Worm (Caenorhabditis elegans) whole organism, young adult: ENCODE data around the gene Y73F4A.1.

ENCODE experiments used
- F10E7.11 ChIP-seq: sonication (generic microtip); optimal IDR thresholded peaks from 2 replicates; lab custom pipeline; 2017; ENCODE audit warnings: mild to moderate bottlenecking, missing genetic modification characterization, moderate library complexity, missing compliant biosample characterization
- F49E8.2 ChIP-seq: sonication (generic microtip); optimal IDR thresholded peaks from 3 replicates; lab custom pipeline; 2017; ENCODE audit warnings: missing genetic modification characterization, mild to moderate bottlenecking, missing compliant biosample characterization, antibody characterized with exemption, moderate library complexity; ENCODE audit not compliant: insufficient read depth
- ama-1 ChIP-seq, 3 experiments: fragments of 150-350 bp in 1 of 3; sonication (generic microtip) in 2 of 3; optimal IDR thresholded peaks; 2 replicates each; lab custom pipeline; 2014 to 2018; ENCODE audit warnings: missing biosample characterization in 2 of 3, missing genetic modification characterization in 2 of 3, missing genetic modification reagents in 2 of 3
- dpff-1 ChIP-seq: sonication (generic microtip); optimal IDR thresholded peaks from 2 replicates; lab custom pipeline; 2017; ENCODE audit warnings: mild to moderate bottlenecking, missing genetic modification characterization, missing compliant biosample characterization
- ekl-4 ChIP-seq: fragments of 200-800 bp; sonication (Bioruptor generic); IDR thresholded peaks from 2 replicates; pipeline ENCODE4 v1.3.6; 2022; ENCODE audit warnings: missing genetic modification reagents, missing genetic modification characterization, missing compliant biosample characterization
- hmg-1.2 ChIP-seq: fragments of 200-800 bp; sonication (Bioruptor generic); IDR thresholded peaks from 2 replicates; pipeline ENCODE4 v1.3.6; 2022; ENCODE audit warnings: missing genetic modification reagents, missing genetic modification characterization, missing compliant biosample characterization
- hrde-1 ChIP-seq: sonication (generic microtip); optimal IDR thresholded peaks from 2 replicates; lab custom pipeline; 2016; ENCODE audit warnings: missing genetic modification characterization, mild to moderate bottlenecking, missing compliant biosample characterization, moderate library complexity, missing genotype, missing genetic modification reagents, borderline replicate concordance
- lin-40 ChIP-seq: sonication (generic microtip); optimal IDR thresholded peaks from 2 replicates; lab custom pipeline; 2016; ENCODE audit warnings: missing genetic modification characterization, mild to moderate bottlenecking, missing compliant biosample characterization, missing genotype, missing genetic modification reagents
- mcd-1 ChIP-seq: fragments of 200-800 bp; sonication (Bioruptor generic); IDR thresholded peaks from 2 replicates; pipeline ENCODE4 v1.3.6; 2022; ENCODE audit warnings: missing genetic modification reagents, missing genetic modification characterization, missing compliant biosample characterization
- mes-4 ChIP-seq: sonication (generic microtip); optimal IDR thresholded peaks from 2 replicates; lab custom pipeline; 2016; ENCODE audit warnings: missing genotype, missing genetic modification characterization, missing compliant biosample characterization
- nhr-90 ChIP-seq: sonication (generic microtip); optimal IDR thresholded peaks from 2 replicates; lab custom pipeline; 2016; ENCODE audit warnings: missing genotype, mild to moderate bottlenecking, missing genetic modification characterization, missing compliant biosample characterization
- snpc-4 ChIP-seq, 5 experiments: fragments of 150-350 bp in 1 of 5; sonication (generic microtip) in 4 of 5; optimal IDR thresholded peaks; 2 replicates each; lab custom pipeline; 2014 to 2018; ENCODE audit warnings: missing genetic modification characterization in 5 of 5, missing biosample characterization in 3 of 5, antibody characterized with exemption in 2 of 5, mild to moderate bottlenecking in 2 of 5, missing compliant biosample characterization in 2 of 5, missing genotype in 2 of 5, moderate library complexity in 2 of 5, missing genetic modification reagents in 1 of 5
- unc-62 ChIP-seq: fragments of 150-350 bp; optimal IDR thresholded peaks from 2 replicates; lab custom pipeline; 2014; ENCODE audit warnings: missing biosample characterization, missing genetic modification reagents, missing genetic modification characterization

- no peak for TF ChIP-seq dpff-1 (tag; lab: Kevin White, UChicago)
- TF ChIP-seq hrde-1: no peak
- no peak for TF ChIP-seq mes-4 (tag; lab: Kevin White, UChicago)
- TF ChIP-seq ama-1 (optimal IDR thresholded peaks at IDR 0.05; lab: Kevin White, UChicago): no peak
- TF ChIP-seq ama-1 (GFP tag; optimal IDR thresholded peaks at IDR 0.05; lab: Kevin White, UChicago): no peak
- TF ChIP-seq hmg-1.2 (GFP tag; lab: Robert Waterston, UW): no peak
- no peak for TF ChIP-seq unc-62 (GFP tag; lab: Kevin White, UChicago)
- TF ChIP-seq F49E8.2: no peak
- no peak for TF ChIP-seq F10E7.11 (tag; lab: Kevin White, UChicago)
- no peak for TF ChIP-seq lin-40 (tag; lab: Kevin White, UChicago)
- no peak for TF ChIP-seq ekl-4
- TF ChIP-seq snpc-4 (GFP tag; optimal IDR thresholded peaks at IDR 0.05; lab: Kevin White, UChicago): no peak
- TF ChIP-seq snpc-4 (tag; optimal IDR thresholded peaks at IDR 0.05; lab: Kevin White, UChicago): no peak
- TF ChIP-seq nhr-90 (tag; lab: Kevin White, UChicago): no peak
- TF ChIP-seq mcd-1 (GFP tag; lab: Robert Waterston, UW): no peak
These were observed 35.0 kb upstream of the Y73F4A.1 start for ce11 chrIV:9080201-9080600.
